Worm (Caenorhabditis elegans) whole organism, midembryonic: ENCODE measurements around the gene hsp-6.

Experiments used
- T22C8.4 ChIP-seq: fragments of 200-800 bp; sonication (Bioruptor generic); IDR thresholded peaks from 2 replicates; pipeline ENCODE4 v1.3.6; 2022; ENCODE audit warnings: missing genetic modification characterization, missing compliant biosample characterization
- cog-1 ChIP-seq: sonication (generic microtip); optimal IDR thresholded peaks from 2 replicates; lab custom pipeline; 2016; ENCODE audit warnings: missing genetic modification characterization, missing compliant biosample characterization
- flt-1 ChIP-seq: fragments of 200-800 bp; sonication (Bioruptor generic); IDR thresholded peaks from 2 replicates; pipeline ENCODE4 v1.3.6; 2022; ENCODE audit warnings: missing genetic modification characterization, missing compliant biosample characterization
- klf-2 ChIP-seq: fragments of 200-800 bp; sonication (Bioruptor generic); conservative IDR thresholded peaks from 2 replicates; pipeline ENCODE4 v1.3.6; 2022; ENCODE audit warnings: missing genetic modification reagents, missing genetic modification characterization, missing compliant biosample characterization
- med-1 ChIP-seq: sonication (generic microtip); optimal IDR thresholded peaks from 2 replicates; lab custom pipeline; 2017; ENCODE audit warnings: missing genetic modification characterization, mild to moderate bottlenecking, missing compliant biosample characterization, antibody characterized with exemption, missing genetic modification reagents; ENCODE audit not compliant: insufficient read depth
- ref-1 ChIP-seq: fragments of 200-800 bp; sonication (Bioruptor generic); conservative IDR thresholded peaks from 2 replicates; pipeline ENCODE4 v1.3.6; 2022; ENCODE audit warnings: missing genetic modification reagents, missing genetic modification characterization, missing compliant biosample characterization
- tab-1 ChIP-seq: fragments of 200-800 bp; sonication (Bioruptor generic); IDR thresholded peaks from 2 replicates; pipeline ENCODE4 v1.3.6; 2022; ENCODE audit warnings: missing genetic modification characterization, missing compliant biosample characterization
- ztf-23 ChIP-seq: fragments of 200-800 bp; sonication (Bioruptor generic); IDR thresholded peaks from 2 replicates; pipeline ENCODE4 v1.3.6; 2022; ENCODE audit warnings: missing genetic modification reagents, missing genetic modification characterization, missing compliant biosample characterization
- ztf-29 ChIP-seq: fragments of 200-800 bp; sonication (Bioruptor generic); IDR thresholded peaks from 2 replicates; pipeline ENCODE4 v1.3.6; 2022; ENCODE audit warnings: missing genetic modification reagents, missing genetic modification characterization, missing compliant biosample characterization

hsp-6 gene

ce11 chrV:4857561-4857960 is 31.0 kb upstream of the hsp-6 start:
- TF ChIP-seq flt-1 (GFP tag; lab: Robert Waterston, UW) (no peak), cog-1 (tag; lab: Kevin White, UChicago) (no peak), med-1 (no peak), ztf-23 (GFP tag; lab: Robert Waterston, UW) (no peak), tab-1 (no peak), T22C8.4 (GFP tag; lab: Robert Waterston, UW) (no peak), ref-1 (GFP tag; lab: Robert Waterston, UW) (no peak), klf-2 (no peak), ztf-29 (GFP tag; lab: Robert Waterston, UW) (no peak)

ce11 chrV:4851969-4852368 is 25.4 kb upstream of the hsp-6 start:
- TF ChIP-seq med-1 (no peak), ztf-29 (GFP tag; lab: Robert Waterston, UW) (no peak)

- no peak for TF ChIP-seq cog-1 (tag; lab: Kevin White, UChicago)
- no peak for TF ChIP-seq T22C8.4 (GFP tag; lab: Robert Waterston, UW)
- TF ChIP-seq flt-1 (GFP tag; lab: Robert Waterston, UW): no peak
These were observed 24.6 kb upstream of the hsp-6 start, which contains the start of gene nex-4 for ce11 chrV:4851138-4851537. Gene nex-4 (plus strand): TSS chrV:4851438.

ce11 chrV:4850446-4850845 is 23.9 kb upstream of the hsp-6 start:
- no peak for TF ChIP-seq med-1
- no peak for TF ChIP-seq klf-2
- TF ChIP-seq T22C8.4 (GFP tag; lab: Robert Waterston, UW): no peak
- TF ChIP-seq flt-1 (GFP tag; lab: Robert Waterston, UW): no peak
- TF ChIP-seq tab-1: no peak
- TF ChIP-seq ztf-29 (GFP tag; lab: Robert Waterston, UW): no peak
- TF ChIP-seq ref-1 (GFP tag; lab: Robert Waterston, UW): no peak
- TF ChIP-seq cog-1 (tag; lab: Kevin White, UChicago): no peak
- TF ChIP-seq ztf-23 (GFP tag; lab: Robert Waterston, UW): no peak

ce11 chrV:4847424-4847823 is 20.9 kb upstream of the hsp-6 start, which contains the start of gene abhd-5.1:
Gene abhd-5.1 (plus strand): TSS chrV:4847653.
- TF ChIP-seq T22C8.4 (GFP tag; lab: Robert Waterston, UW): no peak
- no peak for TF ChIP-seq tab-1
- no peak for TF ChIP-seq cog-1 (tag; lab: Kevin White, UChicago)
- TF ChIP-seq flt-1 (GFP tag; lab: Robert Waterston, UW): no peak
- TF ChIP-seq med-1: no peak
- no peak for TF ChIP-seq ztf-23 (GFP tag; lab: Robert Waterston, UW)
- no peak for TF ChIP-seq ztf-29 (GFP tag; lab: Robert Waterston, UW)
- no peak for TF ChIP-seq klf-2
- no peak for TF ChIP-seq ref-1 (GFP tag; lab: Robert Waterston, UW)

ce11 chrV:4846507-4846906 is 19.9 kb upstream of the hsp-6 start:
- TF ChIP-seq ref-1 (GFP tag; lab: Robert Waterston, UW) (no peak), T22C8.4 (GFP tag; lab: Robert Waterston, UW) (no peak), ztf-23 (GFP tag; lab: Robert Waterston, UW) (no peak), flt-1 (GFP tag; lab: Robert Waterston, UW) (no peak), tab-1 (no peak), med-1 (no peak), cog-1 (tag; lab: Kevin White, UChicago) (no peak), klf-2 (no peak), ztf-29 (GFP tag; lab: Robert Waterston, UW) (no peak)

- TF ChIP-seq klf-2 (no peak), med-1 (no peak), ztf-23 (GFP tag; lab: Robert Waterston, UW) (no peak), flt-1 (GFP tag; lab: Robert Waterston, UW) (no peak)
These were observed 18.0 kb upstream of the hsp-6 start, which contains the start of gene abhd-5.2 for ce11 chrV:4844591-4844990. Gene abhd-5.2 (plus strand): TSS chrV:4844685.

ce11 chrV:4842544-4842943 is 16.0 kb upstream of the hsp-6 start, which contains the start of the genes cwp-2 and cwp-3:
Gene cwp-2 (minus strand): TSS chrV:4842644.
Gene cwp-3 (plus strand): TSS chrV:4842836.
- TF ChIP-seq klf-2 (no peak), med-1 (no peak), flt-1 (GFP tag; lab: Robert Waterston, UW) (no peak), T22C8.4 (GFP tag; lab: Robert Waterston, UW) (no peak), cog-1 (tag; lab: Kevin White, UChicago) (no peak), ztf-29 (GFP tag; lab: Robert Waterston, UW) (no peak), tab-1 (no peak), ref-1 (GFP tag; lab: Robert Waterston, UW) (no peak), ztf-23 (GFP tag; lab: Robert Waterston, UW) (no peak)

ce11 chrV:4841179-4841578 is 14.6 kb upstream of the hsp-6 start, which contains the start of gene cwp-1:
Gene cwp-1 (minus strand): TSS chrV:4841279.
- TF ChIP-seq ztf-29 (GFP tag; lab: Robert Waterston, UW): no peak
- TF ChIP-seq ref-1 (GFP tag; lab: Robert Waterston, UW): no peak
- no peak for TF ChIP-seq flt-1 (GFP tag; lab: Robert Waterston, UW)
- no peak for TF ChIP-seq T22C8.4 (GFP tag; lab: Robert Waterston, UW)
- no peak for TF ChIP-seq cog-1 (tag; lab: Kevin White, UChicago)
- no peak for TF ChIP-seq klf-2
- TF ChIP-seq med-1: no peak
- TF ChIP-seq ztf-23 (GFP tag; lab: Robert Waterston, UW): no peak
- no peak for TF ChIP-seq tab-1

ce11 chrV:4839913-4840312 is 13.4 kb upstream of the hsp-6 start, which contains the start of gene nas-9:
Gene nas-9 (minus strand): TSS chrV:4840013.
- TF ChIP-seq ref-1 (GFP tag; lab: Robert Waterston, UW) (no peak), klf-2 (no peak), ztf-29 (GFP tag; lab: Robert Waterston, UW) (no peak)

ce11 chrV:4834277-4834676 is 7.7 kb upstream of the hsp-6 start, which contains the start of gene C37H5.14:
Gene C37H5.14 (minus strand): TSS chrV:4834377.
- TF ChIP-seq tab-1: no peak
- TF ChIP-seq ztf-23 (GFP tag; lab: Robert Waterston, UW): no peak
- no peak for TF ChIP-seq T22C8.4 (GFP tag; lab: Robert Waterston, UW)
- TF ChIP-seq cog-1 (tag; lab: Kevin White, UChicago): no peak
- TF ChIP-seq flt-1 (GFP tag; lab: Robert Waterston, UW): no peak
- no peak for TF ChIP-seq ref-1 (GFP tag; lab: Robert Waterston, UW)
- no peak for TF ChIP-seq ztf-29 (GFP tag; lab: Robert Waterston, UW)
- no peak for TF ChIP-seq med-1
- no peak for TF ChIP-seq klf-2
